Fruit fly (Drosophila melanogaster): ENCODE data around the gene Strump.
A peak's percentile ranks its signal among the peaks of the same experiment; 100 is the strongest.

Gene Strump

DNA sequence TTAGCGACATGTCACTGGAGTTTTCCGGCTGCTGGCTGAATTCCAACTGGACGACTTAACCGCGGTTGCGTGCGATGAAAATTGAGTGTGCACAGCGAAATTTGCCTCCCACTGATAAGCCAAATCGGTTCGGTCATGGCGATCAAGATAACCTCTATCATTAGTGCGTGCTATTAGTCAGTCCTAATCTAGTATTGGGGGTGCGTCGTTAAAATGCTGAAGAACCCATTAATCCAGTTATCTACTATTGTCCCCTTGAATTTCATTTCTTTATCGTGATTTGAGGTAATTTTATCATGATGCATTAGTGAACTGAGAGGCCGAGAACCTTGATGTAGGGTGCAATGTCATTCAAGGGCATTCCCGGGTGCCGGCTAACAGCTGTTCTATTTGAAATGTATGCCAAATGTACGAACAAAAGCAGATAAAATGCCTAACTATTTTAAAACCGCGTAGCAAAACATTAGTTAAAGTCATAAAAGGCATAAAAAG lies 6.7 kb downstream of the Strump start, which contains the start of gene Pgm1 (continued):
- TF ChIP-seq Vsx1 (GFP tag; optimal IDR thresholded peaks at IDR 0.05) = peak; percentile 51
- TF ChIP-seq dysf (GFP tag; IDR thresholded peaks at IDR 0.05) = peak; percentile 79
- TF ChIP-seq lilli (GFP tag; optimal IDR thresholded peaks at IDR 0.05) = peak; percentile 94
- peak; percentile 59 for TF ChIP-seq hkb (optimal IDR thresholded peaks at IDR 0.05)
- peak; percentile 73 for TF ChIP-seq hkb (GFP tag; IDR thresholded peaks at IDR 0.05)
- 0 out of 2 replicates have a peak, but pooled peaks have one; percentile 46 for TF ChIP-seq dan (GFP tag; IDR thresholded peaks at IDR 0.05)
- peak; percentile 93 for TF ChIP-seq pb (GFP tag; optimal IDR thresholded peaks at IDR 0.05)
- 0 out of 3 replicates have a peak, but pooled peaks have one; percentile 6 for TF ChIP-seq HLH4C (GFP tag; IDR thresholded peaks at IDR 0.05; ENCODE audit: partially characterized antibody)
- TF ChIP-seq fd96Cb (tag; optimal IDR thresholded peaks at IDR 0.05) = peak; percentile 73
- peak; percentile 90 for TF ChIP-seq CG18599 (GFP tag; optimal IDR thresholded peaks at IDR 0.05)
- peak; percentile 53 for TF ChIP-seq tio (GFP tag; optimal IDR thresholded peaks at IDR 0.05)
- TF ChIP-seq chm (GFP tag; IDR thresholded peaks at IDR 0.05) = 0 out of 2 replicates have a peak, but pooled peaks have one; percentile 45
- TF ChIP-seq HLH54F (GFP tag; optimal IDR thresholded peaks at IDR 0.05) = peak; percentile 87
- TF ChIP-seq CG9817 (tag; optimal IDR thresholded peaks at IDR 0.05) = peak; percentile 80
- TF ChIP-seq tup (GFP tag; optimal IDR thresholded peaks at IDR 0.05) = peak; percentile 74
- TF ChIP-seq CG14860 (GFP tag; IDR thresholded peaks at IDR 0.05; ENCODE audit: partially characterized antibody) = no peak
- peak; percentile 91 for TF ChIP-seq bab2 (GFP tag; optimal IDR thresholded peaks at IDR 0.05)
- TF ChIP-seq CG14667 (GFP tag; IDR thresholded peaks at IDR 0.05) = peak; percentile 69; the same call in 1 of the 2 replicates
- peak; percentile 46 for TF ChIP-seq CG32767 (GFP tag; IDR thresholded peaks at IDR 0.05)
- peak; percentile 10 for TF ChIP-seq CG10565 (GFP tag; optimal IDR thresholded peaks at IDR 0.05)
- peak; percentile 86 for TF ChIP-seq Xbp1 (GFP tag; optimal IDR thresholded peaks at IDR 0.05)
- TF ChIP-seq fd64A (GFP tag; optimal IDR thresholded peaks at IDR 0.05) = peak; percentile 69
- peak; percentile 61 for TF ChIP-seq emc (GFP tag; optimal IDR thresholded peaks at IDR 0.05)
- peak; percentile 90 for TF ChIP-seq mam (GFP tag; optimal IDR thresholded peaks at IDR 0.05)
- peak; percentile 51 for TF ChIP-seq trh (GFP tag; optimal IDR thresholded peaks at IDR 0.05)
- peak; percentile 69 for TF ChIP-seq CG12299 (tag; optimal IDR thresholded peaks at IDR 0.05)
- peak; percentile 76 for TF ChIP-seq CG9727 (GFP tag; optimal IDR thresholded peaks at IDR 0.05)
- no peak for TF ChIP-seq inv (GFP tag; IDR thresholded peaks at IDR 0.05; ENCODE audit: partially characterized antibody)
- TF ChIP-seq tx (GFP tag; optimal IDR thresholded peaks at IDR 0.05) = peak; percentile 88
- peak; percentile 81 for TF ChIP-seq org-1 (GFP tag; optimal IDR thresholded peaks at IDR 0.05)
- TF ChIP-seq CG2116 (GFP tag; optimal IDR thresholded peaks at IDR 0.05) = no peak
- peak; percentile 66; the same call in 1 of the 2 replicates for TF ChIP-seq ranshi (GFP tag; IDR thresholded peaks at IDR 0.05)
- TF ChIP-seq danr (GFP tag; IDR thresholded peaks at IDR 0.05) = peak; percentile 40; the same call in 1 of the 2 replicates
- no peak for TF ChIP-seq D (optimal IDR thresholded peaks at IDR 0.05)
- peak; percentile 74 for TF ChIP-seq D (GFP tag; optimal IDR thresholded peaks at IDR 0.05)
- TF ChIP-seq CG5245 (GFP tag; optimal IDR thresholded peaks at IDR 0.05) = peak; percentile 69
- TF ChIP-seq CG4854 (GFP tag; optimal IDR thresholded peaks at IDR 0.05) = peak; percentile 72
- no peak for TF ChIP-seq CG16813 (GFP tag; IDR thresholded peaks at IDR 0.05; ENCODE audit: partially characterized antibody)
- TF ChIP-seq ems (GFP tag; optimal IDR thresholded peaks at IDR 0.05) = peak; percentile 92
- TF ChIP-seq Taf1 (GFP tag; IDR thresholded peaks at IDR 0.05) = peak; percentile 37; the same call in 1 of the 2 replicates
- peak; percentile 69 for TF ChIP-seq CG2875 (GFP tag; optimal IDR thresholded peaks at IDR 0.05)
- peak; percentile 90 for TF ChIP-seq Bteb2 (GFP tag; optimal IDR thresholded peaks at IDR 0.05)
- TF ChIP-seq ara (GFP tag; IDR thresholded peaks at IDR 0.05) = peak; percentile 76
- TF ChIP-seq exex (tag; optimal IDR thresholded peaks at IDR 0.05) = peak; percentile 97
- 0 out of 4 replicates have a peak, but pooled peaks have one; percentile 24 for TF ChIP-seq chinmo (GFP tag; IDR thresholded peaks at IDR 0.05; ENCODE audit: partially characterized antibody)
- peak; percentile 70 for TF ChIP-seq CG16815 (GFP tag; optimal IDR thresholded peaks at IDR 0.05)
- peak; percentile 72 for TF ChIP-seq CG18476 (GFP tag; optimal IDR thresholded peaks at IDR 0.05)
- TF ChIP-seq CG12769 (tag; optimal IDR thresholded peaks at IDR 0.05) = peak; percentile 97
- TF ChIP-seq Nf-YC (tag; optimal IDR thresholded peaks at IDR 0.05) = peak; percentile 69
- peak; percentile 53 for TF ChIP-seq wor (GFP tag; IDR thresholded peaks at IDR 0.05)
